Worm (Caenorhabditis elegans): ENCODE results near the gene clec-151.

DNA sequence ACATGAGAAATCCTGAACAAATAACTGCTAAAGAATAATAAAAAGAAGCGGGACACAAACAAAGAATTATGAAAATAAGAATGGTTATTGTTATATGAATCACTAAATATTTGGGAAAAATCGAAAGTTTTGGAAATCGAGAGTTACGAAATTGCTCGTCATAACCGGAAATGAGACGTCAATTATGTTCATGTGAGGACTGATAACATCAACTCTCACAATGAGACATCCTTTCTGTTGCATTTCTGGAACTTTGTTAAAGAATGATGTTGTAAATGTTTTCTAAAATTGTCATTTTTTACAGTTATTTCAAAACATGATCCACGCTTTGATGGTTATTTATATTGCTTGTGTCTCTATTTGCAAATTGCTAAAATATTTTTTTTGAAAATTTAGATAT is 19.6 kb downstream of the clec-151 start, which contains the start of gene T23F11.6:
- no peak for TF ChIP-seq C06A6.2 (GFP tag; conservative IDR thresholded peaks at IDR 0.05)
- TF ChIP-seq efl-1 (GFP tag; optimal IDR thresholded peaks at IDR 0.05), result no peak
- no peak for TF ChIP-seq let-607 (tag; optimal IDR thresholded peaks at IDR 0.05)
- TF ChIP-seq K11D2.4 (GFP tag; IDR thresholded peaks at IDR 0.05), result no peak
- TF ChIP-seq madf-3 (GFP tag; IDR thresholded peaks at IDR 0.05), result no peak
- TF ChIP-seq repo-1 (tag; optimal IDR thresholded peaks at IDR 0.05), result no peak
- no peak for TF ChIP-seq ceh-40 (GFP tag; IDR thresholded peaks at IDR 0.05)
- TF ChIP-seq chd-7 (tag; optimal IDR thresholded peaks at IDR 0.05), result no peak
- no peak for TF ChIP-seq lin-35 (GFP tag; optimal IDR thresholded peaks at IDR 0.05)

All from whole organism, young adult.